Fruit fly (Drosophila melanogaster) whole organism, embryonic: ENCODE data around the gene CG45079.

ENCODE experiments used
- Antp ChIP-seq: fragments of 200-800 bp; sonication (Bioruptor generic); optimal IDR thresholded peaks from 3 replicates; lab custom pipeline; 2016; ENCODE audit warnings: missing biosample characterization, missing genetic modification characterization
- CG10209 ChIP-seq: fragments of 200-800 bp; sonication (Bioruptor generic); optimal IDR thresholded peaks from 3 replicates; lab custom pipeline; 2017; ENCODE audit warnings: missing biosample characterization, mild to moderate bottlenecking, missing genetic modification characterization, missing genetic modification reagents
- CG11247 ChIP-seq: fragments of 200-800 bp; sonication (Bioruptor generic); IDR thresholded peaks from 2 replicates; pipeline ENCODE4 v1.3.6; 2022; ENCODE audit warnings: missing biosample characterization, missing genetic modification characterization
- CG1832 ChIP-seq: fragments of 200-800 bp; sonication (Bioruptor generic); optimal IDR thresholded peaks from 2 replicates; lab custom pipeline; 2017; ENCODE audit warnings: missing biosample characterization, mild to moderate bottlenecking, missing genetic modification characterization, inconsistent platforms
- CG30020 ChIP-seq: fragments of 200-800 bp; optimal IDR thresholded peaks from 2 replicates; lab custom pipeline; 2019; ENCODE audit warnings: missing biosample characterization, mild to moderate bottlenecking, missing genetic modification characterization, moderate library complexity
- CG33557 ChIP-seq: fragments of 200-800 bp; sonication (Bioruptor generic); optimal IDR thresholded peaks from 2 replicates; lab custom pipeline; 2019; ENCODE audit warnings: missing biosample characterization, mild to moderate bottlenecking, missing genetic modification characterization, moderate library complexity
- CG5180 ChIP-seq: fragments of 200-800 bp; sonication (Bioruptor generic); optimal IDR thresholded peaks from 3 replicates; lab custom pipeline; 2017; ENCODE audit warnings: missing biosample characterization, missing genetic modification characterization, mild to moderate bottlenecking, moderate library complexity, missing genetic modification reagents
- CG6254 ChIP-seq: fragments of 200-800 bp; sonication (Bioruptor generic); optimal IDR thresholded peaks from 3 replicates; lab custom pipeline; 2017; ENCODE audit warnings: mild to moderate bottlenecking, missing biosample characterization, missing genetic modification reagents, missing genetic modification characterization
- CG6272 ChIP-seq: fragments of 200-800 bp; sonication (Bioruptor generic); IDR thresholded peaks from 2 replicates; pipeline ENCODE4 v1.3.6; 2022; ENCODE audit warnings: missing biosample characterization, missing genetic modification characterization
- CG6791 ChIP-seq: fragments of 200-800 bp; sonication (Bioruptor generic); IDR thresholded peaks from 3 replicates; pipeline ENCODE4 v1.3.6; 2022; ENCODE audit warnings: missing biosample characterization, missing genetic modification characterization; ENCODE audit not compliant: partially characterized antibody
- CG9797 ChIP-seq: fragments of 200-800 bp; sonication (Bioruptor generic); optimal IDR thresholded peaks from 3 replicates; lab custom pipeline; 2018; ENCODE audit warnings: missing biosample characterization, mild to moderate bottlenecking, missing genetic modification characterization
- Dip3 ChIP-seq: fragments of 200-800 bp; sonication (Bioruptor generic); optimal IDR thresholded peaks from 3 replicates; lab custom pipeline; 2016; ENCODE audit warnings: missing biosample characterization, missing genetic modification characterization
- Fer2 ChIP-seq: fragments of 200-800 bp; sonication (Bioruptor generic); optimal IDR thresholded peaks from 2 replicates; lab custom pipeline; 2018; ENCODE audit warnings: missing biosample characterization, mild to moderate bottlenecking, missing genetic modification characterization, moderate library complexity
- HLH54F ChIP-seq: fragments of 200-800 bp; sonication (Bioruptor generic); optimal IDR thresholded peaks from 3 replicates; lab custom pipeline; 2016; ENCODE audit warnings: missing biosample characterization, missing genetic modification characterization
- Hr39 ChIP-seq: fragments of >200 bp; optimal IDR thresholded peaks from 2 replicates; lab custom pipeline; 2017
- Kr ChIP-seq: fragments of 200-800 bp; sonication (Bioruptor generic); optimal IDR thresholded peaks from 2 replicates; lab custom pipeline; 2017; ENCODE audit warnings: missing biosample characterization, mild to moderate bottlenecking, missing genetic modification characterization
- Meics ChIP-seq: fragments of 200-800 bp; sonication (Bioruptor generic); optimal IDR thresholded peaks from 2 replicates; lab custom pipeline; 2017; ENCODE audit warnings: missing biosample characterization, mild to moderate bottlenecking, missing genetic modification characterization
- Nf-YC ChIP-seq: fragments of 200-800 bp; optimal IDR thresholded peaks from 3 replicates; lab custom pipeline; 2019; ENCODE audit warnings: missing biosample characterization, mild to moderate bottlenecking, missing genetic modification characterization, moderate library complexity
- Oaz ChIP-seq: fragments of 200-800 bp; sonication (Bioruptor generic); IDR thresholded peaks from 2 replicates; pipeline ENCODE4 v1.3.6; 2022; ENCODE audit warnings: missing biosample characterization, missing genetic modification characterization
- Vsx1 ChIP-seq: fragments of 200-800 bp; sonication (Bioruptor generic); optimal IDR thresholded peaks from 2 replicates; lab custom pipeline; 2017; ENCODE audit warnings: missing biosample characterization, mild to moderate bottlenecking, missing genetic modification characterization, missing genetic modification reagents
- al ChIP-seq: fragments of 200-800 bp; sonication (Bioruptor generic); IDR thresholded peaks from 2 replicates; pipeline ENCODE4 v1.3.6; 2022; ENCODE audit warnings: missing biosample characterization, missing genetic modification characterization
- bab2 ChIP-seq: fragments of 200-800 bp; sonication (Bioruptor generic); optimal IDR thresholded peaks from 2 replicates; lab custom pipeline; 2016; ENCODE audit warnings: missing biosample characterization, missing genetic modification characterization
- cad ChIP-seq: fragments of >200 bp; optimal IDR thresholded peaks from 2 replicates; lab custom pipeline; 2017; ENCODE audit warnings: missing biosample characterization, missing genetic modification characterization
- corto ChIP-seq: fragments of 200-800 bp; sonication (Bioruptor generic); optimal IDR thresholded peaks from 2 replicates; lab custom pipeline; 2016; ENCODE audit warnings: missing biosample characterization, mild to moderate bottlenecking, missing genetic modification characterization, moderate library complexity
- crp ChIP-seq, 2 experiments: fragments of 200-800 bp; sonication (Bioruptor generic); optimal IDR thresholded peaks; 2 replicates in 1 of 2; 3 replicates in 1 of 2; lab custom pipeline; 2017; ENCODE audit warnings: missing biosample characterization in 2 of 2, missing genetic modification characterization in 2 of 2, mild to moderate bottlenecking in 1 of 2, moderate library complexity in 1 of 2
- dpn ChIP-seq, 2 experiments: fragments of 200-800 bp; sonication (Bioruptor generic); optimal IDR thresholded peaks; 3 replicates each; lab custom pipeline; 2016; ENCODE audit warnings: missing biosample characterization in 2 of 2, missing genetic modification characterization in 2 of 2
- eve ChIP-seq, 2 experiments: fragments of >200 bp; optimal IDR thresholded peaks; 2 replicates each; lab custom pipeline; 2017; ENCODE audit warnings: missing biosample characterization in 2 of 2, missing genetic modification characterization in 2 of 2
- insv ChIP-seq, 2 experiments: fragments of 200-800 bp; sonication (Bioruptor generic); optimal IDR thresholded peaks; 3 replicates each; lab custom pipeline; 2016 to 2018; ENCODE audit warnings: missing biosample characterization in 2 of 2, missing genetic modification characterization in 2 of 2
- lbe ChIP-seq: fragments of 200-800 bp; sonication (Bioruptor generic); optimal IDR thresholded peaks from 2 replicates; lab custom pipeline; 2016; ENCODE audit warnings: missing biosample characterization, mild to moderate bottlenecking, missing genetic modification characterization
- odd ChIP-seq: fragments of 200-800 bp; sonication (Bioruptor generic); optimal IDR thresholded peaks from 2 replicates; lab custom pipeline; 2017; ENCODE audit warnings: missing biosample characterization, mild to moderate bottlenecking, missing genetic modification characterization
- pfk ChIP-seq: fragments of 200-800 bp; sonication (Bioruptor generic); optimal IDR thresholded peaks from 2 replicates; lab custom pipeline; 2018; ENCODE audit warnings: missing biosample characterization, mild to moderate bottlenecking, missing genetic modification characterization, moderate library complexity
- pros ChIP-seq: fragments of 200-800 bp; sonication (Bioruptor generic); optimal IDR thresholded peaks from 3 replicates; lab custom pipeline; 2019; ENCODE audit warnings: missing biosample characterization, mild to moderate bottlenecking, missing genetic modification characterization, moderate library complexity
- sim ChIP-seq: fragments of 200-800 bp; sonication (Bioruptor generic); IDR thresholded peaks from 2 replicates; pipeline ENCODE4 v1.3.6; 2022; ENCODE audit warnings: missing biosample characterization, missing genetic modification characterization
- sima ChIP-seq: fragments of 200-800 bp; sonication (Bioruptor generic); optimal IDR thresholded peaks from 2 replicates; lab custom pipeline; 2016; ENCODE audit warnings: missing biosample characterization, missing genetic modification characterization
- tna ChIP-seq: fragments of 200-800 bp; sonication (Bioruptor generic); IDR thresholded peaks from 2 replicates; pipeline ENCODE4 v1.3.6; 2022; ENCODE audit warnings: missing biosample characterization, missing genetic modification characterization; ENCODE audit not compliant: partially characterized antibody
- z ChIP-seq: fragments of 200-800 bp; sonication (Bioruptor generic); IDR thresholded peaks from 3 replicates; pipeline ENCODE4 v1.3.6; 2022; ENCODE audit warnings: missing biosample characterization, missing genetic modification characterization

Gene CG45079

dm6 chr3R:17151376-17152026, 27.2 kb downstream of the CG45079 start, which contains the start of gene CG5292 (continued):
- TF ChIP-seq cad (GFP tag; lab: Kevin White, UChicago) (no peak), Nf-YC (tag; lab: Kevin White, UChicago) (no peak), tna (0 out of 2 replicates have a peak, but pooled peaks have one; percentile 9), Meics (GFP tag; lab: Kevin White, UChicago) (peak; percentile 58), lbe (GFP tag; lab: Kevin White, UChicago) (no peak), CG10209 (peak; percentile 44), dpn (GFP tag; optimal IDR thresholded peaks at IDR 0.05; lab: Kevin White, UChicago) (peak; percentile 42 to 67), sima (GFP tag; lab: Kevin White, UChicago) (no peak), bab2 (GFP tag; lab: Kevin White, UChicago) (peak; percentile 19), Antp (GFP tag; lab: Kevin White, UChicago) (peak; percentile 35), Fer2 (peak; percentile 19), CG1832 (no peak), CG5180 (GFP tag; lab: Kevin White, UChicago) (no peak), eve (GFP tag; optimal IDR thresholded peaks at IDR 0.05; lab: Kevin White, UChicago) (no peak), insv (GFP tag; optimal IDR thresholded peaks at IDR 0.05; lab: Kevin White, UChicago) (no peak), CG11247 (GFP tag; lab: Robert Waterston, UW) (peak; percentile 47; the same call in 1 of the 2 replicates), odd (no peak), pfk (no peak), crp (GFP tag; optimal IDR thresholded peaks at IDR 0.05; lab: Kevin White, UChicago) (peak; percentile 89 to 98), sim (GFP tag; lab: Robert Waterston, UW) (no peak), z (GFP tag; lab: Robert Waterston, UW) (no peak), CG6254 (GFP tag; lab: Kevin White, UChicago) (no peak), Kr (no peak), CG9797 (GFP tag; lab: Kevin White, UChicago) (no peak), CG6272 (GFP tag; lab: Robert Waterston, UW) (no peak), corto (GFP tag; lab: Kevin White, UChicago) (no peak), CG33557 (GFP tag; lab: Kevin White, UChicago) (no peak), Hr39 (lab: Kevin White, UChicago) (no peak), HLH54F (GFP tag; lab: Kevin White, UChicago) (no peak), Dip3 (peak; percentile 30), Oaz (GFP tag; lab: Robert Waterston, UW) (no peak), CG30020 (no peak), Vsx1 (no peak), al (GFP tag; lab: Robert Waterston, UW) (peak; percentile 22; the same call in 1 of the 2 replicates), pros (GFP tag; lab: Kevin White, UChicago) (no peak), CG6791 (GFP tag; lab: Robert Waterston, UW) (peak; percentile 77; the same call in 2 of the 3 replicates)
